Fruit fly (Drosophila melanogaster) whole organism, embryonic: ENCODE results near the gene Amacr.

Source experiments
- B-H2 ChIP-seq: fragments of 200-800 bp; sonication (Bioruptor generic); optimal IDR thresholded peaks from 2 replicates; lab custom pipeline; 2018; ENCODE audit warnings: missing biosample characterization, mild to moderate bottlenecking, missing genetic modification characterization
- CG11398 ChIP-seq: fragments of 200-800 bp; sonication (Bioruptor generic); optimal IDR thresholded peaks from 2 replicates; lab custom pipeline; 2016; ENCODE audit warnings: missing biosample characterization, missing genetic modification characterization
- CG12071 ChIP-seq: fragments of 200-800 bp; sonication (Bioruptor generic); optimal IDR thresholded peaks from 3 replicates; lab custom pipeline; 2018; ENCODE audit warnings: missing biosample characterization, mild to moderate bottlenecking, missing genetic modification characterization
- CG15601 ChIP-seq: fragments of 200-800 bp; sonication (Bioruptor generic); optimal IDR thresholded peaks from 3 replicates; lab custom pipeline; 2019; ENCODE audit warnings: missing biosample characterization, mild to moderate bottlenecking, missing genetic modification characterization, moderate library complexity
- CG16815 ChIP-seq: fragments of 200-800 bp; sonication (Bioruptor generic); optimal IDR thresholded peaks from 3 replicates; lab custom pipeline; 2017; ENCODE audit warnings: missing biosample characterization, mild to moderate bottlenecking, missing genetic modification characterization
- CG18619 ChIP-seq: fragments of 200-800 bp; sonication (Bioruptor generic); optimal IDR thresholded peaks from 3 replicates; lab custom pipeline; 2017; ENCODE audit warnings: missing biosample characterization, mild to moderate bottlenecking, missing genetic modification characterization
- CG2199 ChIP-seq: fragments of 200-800 bp; sonication (Bioruptor generic); IDR thresholded peaks from 3 replicates; pipeline ENCODE4 v1.3.6; 2022; ENCODE audit warnings: missing biosample characterization, missing genetic modification characterization
- CG2678 ChIP-seq: fragments of 200-800 bp; sonication (Bioruptor generic); optimal IDR thresholded peaks from 3 replicates; lab custom pipeline; 2019; ENCODE audit warnings: missing biosample characterization, mild to moderate bottlenecking, missing genetic modification characterization, moderate library complexity
- CG31388 ChIP-seq: fragments of 200-800 bp; sonication (Bioruptor generic); optimal IDR thresholded peaks from 2 replicates; lab custom pipeline; 2016; ENCODE audit warnings: missing biosample characterization, missing genetic modification characterization
- CG31441 ChIP-seq: fragments of 200-800 bp; sonication (Bioruptor generic); IDR thresholded peaks from 2 replicates; pipeline ENCODE4 v1.3.6; 2022; ENCODE audit warnings: missing biosample characterization, missing genetic modification characterization
- CG3281 ChIP-seq: fragments of 200-800 bp; sonication (Bioruptor generic); optimal IDR thresholded peaks from 3 replicates; lab custom pipeline; 2017; ENCODE audit warnings: missing biosample characterization, mild to moderate bottlenecking, missing genetic modification characterization
- CG4360 ChIP-seq: fragments of 200-800 bp; sonication (Bioruptor generic); IDR thresholded peaks from 2 replicates; pipeline ENCODE4 v1.3.6; 2022; ENCODE audit warnings: missing biosample characterization, missing genetic modification characterization
- CG6683 ChIP-seq: fragments of 200-800 bp; sonication (Bioruptor generic); optimal IDR thresholded peaks from 2 replicates; lab custom pipeline; 2017; ENCODE audit warnings: missing biosample characterization, mild to moderate bottlenecking, missing genetic modification characterization, missing genetic modification reagents
- CG6791 ChIP-seq: fragments of 200-800 bp; sonication (Bioruptor generic); IDR thresholded peaks from 3 replicates; pipeline ENCODE4 v1.3.6; 2022; ENCODE audit warnings: missing biosample characterization, missing genetic modification characterization; ENCODE audit not compliant: partially characterized antibody
- CG7357 ChIP-seq: fragments of 200-800 bp; sonication (Bioruptor generic); IDR thresholded peaks from 3 replicates; pipeline ENCODE4 v1.3.6; 2022; ENCODE audit warnings: missing biosample characterization, missing genetic modification characterization
- CG7556 ChIP-seq: fragments of 200-800 bp; sonication (Bioruptor generic); optimal IDR thresholded peaks from 2 replicates; lab custom pipeline; 2017; ENCODE audit warnings: missing biosample characterization, mild to moderate bottlenecking, missing genetic modification characterization
- CG7745 ChIP-seq: fragments of 200-800 bp; sonication (Bioruptor generic); optimal IDR thresholded peaks from 2 replicates; lab custom pipeline; 2018; ENCODE audit warnings: missing biosample characterization, mild to moderate bottlenecking, missing genetic modification characterization, moderate library complexity
- CG7928 ChIP-seq: fragments of 200-800 bp; sonication (Bioruptor generic); optimal IDR thresholded peaks from 2 replicates; lab custom pipeline; 2017; ENCODE audit warnings: missing biosample characterization, mild to moderate bottlenecking, missing genetic modification characterization
- Camta ChIP-seq: fragments of 200-800 bp; sonication (Bioruptor generic); optimal IDR thresholded peaks from 2 replicates; lab custom pipeline; 2016; ENCODE audit warnings: missing biosample characterization, missing genetic modification characterization
- Dbx ChIP-seq: fragments of 200-800 bp; sonication (Bioruptor generic); IDR thresholded peaks from 3 replicates; pipeline ENCODE4 v1.3.6; 2022; ENCODE audit warnings: missing biosample characterization, missing genetic modification characterization
- GATAe ChIP-seq: fragments of 200-800 bp; sonication (Bioruptor generic); conservative IDR thresholded peaks from 2 replicates; pipeline ENCODE4 v1.3.6; 2022; ENCODE audit warnings: missing biosample characterization, missing genetic modification characterization
- Hr78 ChIP-seq, 2 experiments: fragments of 200-800 bp in 1 of 2; fragments of >200 bp in 1 of 2; sonication (Bioruptor generic) in 1 of 2; optimal IDR thresholded peaks; 2 replicates each; lab custom pipeline; 2017 to 2019; ENCODE audit warnings: missing biosample characterization in 2 of 2, missing genetic modification characterization in 2 of 2, mild to moderate bottlenecking in 1 of 2, moderate library complexity in 1 of 2
- Lim3 ChIP-seq: fragments of 200-800 bp; sonication (Bioruptor generic); IDR thresholded peaks from 2 replicates; pipeline ENCODE4 v1.3.6; 2022; ENCODE audit warnings: missing biosample characterization, missing genetic modification characterization
- MBD-R2 ChIP-seq: fragments of 200-800 bp; sonication (Bioruptor generic); IDR thresholded peaks from 2 replicates; pipeline ENCODE4 v1.3.6; 2022; ENCODE audit warnings: missing biosample characterization, missing genetic modification characterization
- Med ChIP-seq: fragments of 200-800 bp; sonication (Bioruptor generic); peaks from one replicate; lab custom pipeline; 2016; ENCODE audit warnings: missing biosample characterization, missing genetic modification characterization, mild to moderate bottlenecking, inconsistent platforms, moderate library complexity
- Meics ChIP-seq: fragments of 200-800 bp; sonication (Bioruptor generic); optimal IDR thresholded peaks from 2 replicates; lab custom pipeline; 2017; ENCODE audit warnings: missing biosample characterization, mild to moderate bottlenecking, missing genetic modification characterization
- NFAT ChIP-seq: fragments of 200-800 bp; sonication (Bioruptor generic); IDR thresholded peaks from 2 replicates; pipeline ENCODE4 v1.3.6; 2022; ENCODE audit warnings: missing biosample characterization, missing genetic modification characterization
- Six4 ChIP-seq: fragments of 200-800 bp; sonication (Bioruptor generic); optimal IDR thresholded peaks from 2 replicates; lab custom pipeline; 2016; ENCODE audit warnings: missing biosample characterization, missing genetic modification characterization
- Sry-δ ChIP-seq: fragments of 200-800 bp; sonication (Bioruptor generic); optimal IDR thresholded peaks from 2 replicates; lab custom pipeline; 2016; ENCODE audit warnings: missing biosample characterization, missing genetic modification characterization
- ap ChIP-seq: fragments of 200-800 bp; sonication (Bioruptor generic); IDR thresholded peaks from 2 replicates; pipeline ENCODE4 v1.3.6; 2022; ENCODE audit warnings: missing biosample characterization, missing genetic modification characterization
- cad ChIP-seq: fragments of >200 bp; optimal IDR thresholded peaks from 2 replicates; lab custom pipeline; 2017; ENCODE audit warnings: missing biosample characterization, missing genetic modification characterization
- crol ChIP-seq: fragments of 200-800 bp; sonication (Bioruptor generic); IDR thresholded peaks from 2 replicates; pipeline ENCODE4 v1.3.6; 2022; ENCODE audit warnings: missing biosample characterization, missing genetic modification characterization
- cwo ChIP-seq: fragments of 200-800 bp; sonication (Bioruptor generic); optimal IDR thresholded peaks from 3 replicates; lab custom pipeline; 2017; ENCODE audit warnings: missing biosample characterization, missing genetic modification characterization, mild to moderate bottlenecking, moderate library complexity, missing genetic modification reagents
- dan ChIP-seq: fragments of 200-800 bp; sonication (Bioruptor generic); IDR thresholded peaks from 2 replicates; pipeline ENCODE4 v1.3.6; 2022; ENCODE audit warnings: missing biosample characterization, missing genetic modification characterization
- dimm ChIP-seq: fragments of 200-800 bp; sonication (Bioruptor generic); IDR thresholded peaks from 2 replicates; pipeline ENCODE4 v1.3.6; 2022; ENCODE audit warnings: missing biosample characterization, missing genetic modification characterization
- disco-r ChIP-seq: fragments of 200-800 bp; sonication (Bioruptor generic); optimal IDR thresholded peaks from 2 replicates; lab custom pipeline; 2016; ENCODE audit warnings: missing biosample characterization, missing genetic modification characterization
- grn ChIP-seq: fragments of 200-800 bp; sonication (Bioruptor generic); optimal IDR thresholded peaks from 3 replicates; lab custom pipeline; 2017; ENCODE audit warnings: missing biosample characterization, missing genetic modification characterization
- gsb ChIP-seq: fragments of 200-800 bp; sonication (Bioruptor generic); IDR thresholded peaks from 2 replicates; pipeline ENCODE4 v1.3.6; 2022; ENCODE audit warnings: missing biosample characterization, missing genetic modification characterization
- h ChIP-seq: fragments of >200 bp; optimal IDR thresholded peaks from 2 replicates; lab custom pipeline; 2017
- ind ChIP-seq: fragments of 200-800 bp; sonication (Bioruptor generic); optimal IDR thresholded peaks from 3 replicates; lab custom pipeline; 2016; ENCODE audit warnings: missing biosample characterization, missing genetic modification characterization
- org-1 ChIP-seq: fragments of 200-800 bp; sonication (Bioruptor generic); optimal IDR thresholded peaks from 2 replicates; lab custom pipeline; 2017; ENCODE audit warnings: missing biosample characterization, missing genetic modification characterization
- pan ChIP-seq, 4 experiments: fragments of >200 bp in 3 of 4; fragments of 200-800 bp in 1 of 4; sonication (Bioruptor generic) in 1 of 4; optimal IDR thresholded peaks in 3 of 4; IDR thresholded peaks in 1 of 4; 2 replicates each; pipeline versions ENCODE4 v1.3.6 to Lab custom; 2017 to 2022; ENCODE audit warnings: missing biosample characterization in 2 of 4, missing genetic modification characterization in 2 of 4, mixed read lengths in 1 of 4
- pfk ChIP-seq: fragments of 200-800 bp; sonication (Bioruptor generic); optimal IDR thresholded peaks from 2 replicates; lab custom pipeline; 2018; ENCODE audit warnings: missing biosample characterization, mild to moderate bottlenecking, missing genetic modification characterization, moderate library complexity
- repo ChIP-seq: fragments of 200-800 bp; sonication (Bioruptor generic); optimal IDR thresholded peaks from 2 replicates; lab custom pipeline; 2016; ENCODE audit warnings: missing biosample characterization, missing genetic modification characterization
- tx ChIP-seq: fragments of 200-800 bp; sonication (Bioruptor generic); optimal IDR thresholded peaks from 2 replicates; lab custom pipeline; 2016; ENCODE audit warnings: missing biosample characterization, missing genetic modification characterization
- unpg ChIP-seq: fragments of 200-800 bp; sonication (Bioruptor generic); optimal IDR thresholded peaks from 3 replicates; lab custom pipeline; 2018; ENCODE audit warnings: missing biosample characterization, mild to moderate bottlenecking, missing genetic modification characterization, moderate library complexity
- wor ChIP-seq: fragments of 200-800 bp; sonication (Bioruptor generic); IDR thresholded peaks from 2 replicates; pipeline ENCODE4 v1.3.6; 2022; ENCODE audit warnings: missing biosample characterization, missing genetic modification characterization
- zen ChIP-seq: fragments of 200-800 bp; sonication (Bioruptor generic); optimal IDR thresholded peaks from 3 replicates; lab custom pipeline; 2018; ENCODE audit warnings: missing biosample characterization, mild to moderate bottlenecking, missing genetic modification characterization, moderate library complexity
- zfh1 ChIP-seq: fragments of 200-800 bp; sonication (Bioruptor generic); IDR thresholded peaks from 3 replicates; pipeline ENCODE4 v1.3.6; 2022; ENCODE audit warnings: missing biosample characterization, missing genetic modification characterization
- zfh2 ChIP-seq: fragments of 200-800 bp; sonication (Bioruptor generic); optimal IDR thresholded peaks from 2 replicates; lab custom pipeline; 2016; ENCODE audit warnings: missing biosample characterization, missing genetic modification characterization

Amacr gene

DNA sequence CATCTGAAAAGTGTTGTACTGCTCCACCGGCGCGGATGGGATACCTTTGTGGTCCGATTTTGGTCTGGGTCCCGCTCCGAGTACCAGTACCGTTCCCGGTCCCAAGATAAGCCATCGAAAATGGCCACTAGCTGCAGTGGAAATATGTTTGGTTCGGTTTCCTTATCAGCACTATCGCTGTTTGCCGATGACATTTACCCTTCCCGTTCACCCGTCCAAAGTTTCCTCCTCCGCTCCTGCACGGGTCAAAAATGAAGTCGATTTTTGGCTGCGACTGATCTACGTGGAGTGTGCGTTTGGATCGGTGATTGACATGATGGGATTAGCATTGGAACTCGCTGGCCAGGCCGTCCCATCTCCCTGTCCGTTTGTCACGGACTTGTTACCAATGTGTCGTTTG lies 22.3 kb upstream of the Amacr start:
- TF ChIP-seq Camta (no peak), h (lab: Kevin White, UChicago) (no peak), CG16815 (GFP tag; lab: Kevin White, UChicago) (no peak), Six4 (GFP tag; lab: Kevin White, UChicago) (no peak), grn (peak; percentile 19), Sry-δ (GFP tag; lab: Kevin White, UChicago) (no peak), pfk (GFP tag; lab: Kevin White, UChicago) (no peak), Hr78 (GFP tag; optimal IDR thresholded peaks at IDR 0.05; lab: Kevin White, UChicago) (peak in 1 of 2 experiments; percentile 56), CG31388 (GFP tag; lab: Kevin White, UChicago) (no peak), CG18619 (GFP tag; lab: Kevin White, UChicago) (no peak), gsb (GFP tag; lab: Robert Waterston, UW) (no peak), crol (peak; percentile 63), zen (no peak), pan (optimal IDR thresholded peaks at IDR 0.05; lab: Kevin White, UChicago) (no peak), pan (GFP tag; optimal IDR thresholded peaks at IDR 0.05 in 1 of 2, IDR thresholded peaks at IDR 0.05 in 1 of 2) (peak in 1 of 2 experiments; percentile 20), Dbx (no peak), dan (GFP tag; lab: Robert Waterston, UW) (no peak), tx (GFP tag; lab: Kevin White, UChicago) (no peak), CG7556 (GFP tag; lab: Kevin White, UChicago) (no peak), Med (no peak), CG7357 (no peak), zfh2 (no peak), B-H2 (no peak), CG2199 (GFP tag; lab: Robert Waterston, UW) (no peak), dimm (GFP tag; lab: Robert Waterston, UW) (no peak), GATAe (GFP tag; lab: Robert Waterston, UW) (0 out of 2 replicates have a peak, but pooled peaks have one; percentile 26), Lim3 (GFP tag; lab: Robert Waterston, UW) (no peak), CG11398 (GFP tag; lab: Kevin White, UChicago) (no peak)

DNA sequence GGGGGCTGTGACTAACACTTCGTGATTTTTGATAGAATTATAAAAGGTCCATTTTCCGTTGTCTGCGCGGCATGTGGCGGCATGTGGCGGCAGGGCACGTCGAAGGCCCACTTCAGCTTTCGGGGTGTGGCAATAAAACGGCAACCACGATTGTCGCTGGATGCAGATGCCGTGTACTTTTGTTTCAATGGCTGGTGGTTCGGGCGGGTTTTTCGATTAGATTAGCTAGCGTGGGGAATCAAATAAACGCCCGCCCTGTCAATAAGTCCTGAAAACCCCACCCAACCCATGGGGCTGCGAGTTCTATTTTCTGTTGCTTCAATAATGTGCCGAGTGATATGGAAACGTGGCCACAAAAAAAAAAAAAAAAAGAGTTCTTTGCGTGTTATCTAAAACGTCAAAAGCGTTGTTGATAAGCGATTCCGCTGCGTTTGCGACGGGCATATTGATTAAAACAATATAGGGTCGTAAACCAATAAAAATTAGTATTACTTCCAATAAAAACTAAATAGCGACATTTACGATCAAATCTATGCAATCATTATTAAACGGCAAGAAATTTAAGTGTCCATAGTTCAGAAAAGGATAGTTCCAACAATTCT lies 21.4 kb upstream of the Amacr start:
- TF ChIP-seq CG6683 (GFP tag; lab: Kevin White, UChicago) (no peak), unpg (peak; percentile 38), CG15601 (tag; lab: Kevin White, UChicago) (peak; percentile 10), disco-r (GFP tag; lab: Kevin White, UChicago) (no peak), MBD-R2 (GFP tag; lab: Robert Waterston, UW) (no peak), zfh1 (GFP tag; lab: Robert Waterston, UW) (no peak), ind (no peak), B-H2 (peak; percentile 49), ap (no peak), CG7745 (tag; lab: Kevin White, UChicago) (no peak), GATAe (GFP tag; lab: Robert Waterston, UW) (peak; percentile 49; the same call in 1 of the 2 replicates), CG3281 (GFP tag; lab: Kevin White, UChicago) (peak; percentile 18), CG2678 (tag; lab: Kevin White, UChicago) (peak; percentile 54), org-1 (GFP tag; lab: Kevin White, UChicago) (no peak), CG31441 (GFP tag; lab: Robert Waterston, UW) (0 out of 2 replicates have a peak, but pooled peaks have one; percentile 19), CG4360 (GFP tag; lab: Robert Waterston, UW) (no peak), CG31388 (GFP tag; lab: Kevin White, UChicago) (no peak), cad (GFP tag; lab: Kevin White, UChicago) (peak; percentile 23), Meics (GFP tag; lab: Kevin White, UChicago) (no peak), repo (GFP tag; lab: Kevin White, UChicago) (no peak), cwo (peak; percentile 23), CG12071 (peak; percentile 12), Med (peak; percentile 50), wor (GFP tag; lab: Robert Waterston, UW) (no peak), NFAT (GFP tag; lab: Robert Waterston, UW) (0 out of 2 replicates have a peak, but pooled peaks have one; percentile 23), CG7928 (GFP tag; lab: Kevin White, UChicago) (no peak), CG6791 (no peak)
